Worm (Caenorhabditis elegans) whole organism, L2 larva: Measurements from ENCODE around the gene ceh-28.

Source experiments
- aly-2 ChIP-seq: fragments of 150-350 bp; optimal IDR thresholded peaks from 2 replicates; lab custom pipeline; 2014; ENCODE audit warnings: missing biosample characterization, missing genetic modification characterization
- ceh-82 ChIP-seq: fragments of 150-350 bp; optimal IDR thresholded peaks from 2 replicates; lab custom pipeline; 2014; ENCODE audit warnings: missing biosample characterization, missing genetic modification characterization
- fos-1 ChIP-seq: fragments of 150-350 bp; optimal IDR thresholded peaks from 2 replicates; lab custom pipeline; 2014; ENCODE audit warnings: missing biosample characterization, missing genetic modification characterization
- lin-11 ChIP-seq: fragments of 150-350 bp; sonication (generic microtip); optimal IDR thresholded peaks from 2 replicates; lab custom pipeline; 2014; ENCODE audit warnings: missing biosample characterization, missing genetic modification characterization, inconsistent platforms, mixed read lengths
- lin-13 ChIP-seq: fragments of 150-350 bp; optimal IDR thresholded peaks from 2 replicates; lab custom pipeline; 2014; ENCODE audit warnings: missing biosample characterization, missing genetic modification reagents, missing genetic modification characterization
- mab-5 ChIP-seq: fragments of 150-350 bp; optimal IDR thresholded peaks from 2 replicates; lab custom pipeline; 2014; ENCODE audit warnings: missing biosample characterization, missing genetic modification characterization
- nhr-129 ChIP-seq: fragments of 150-350 bp; optimal IDR thresholded peaks from 2 replicates; lab custom pipeline; 2014; ENCODE audit warnings: missing biosample characterization, missing genetic modification characterization
- sem-4 ChIP-seq: fragments of 150-350 bp; optimal IDR thresholded peaks from 2 replicates; lab custom pipeline; 2014; ENCODE audit warnings: missing biosample characterization, missing genetic modification reagents, missing genetic modification characterization
- skn-1 ChIP-seq: sonication (generic microtip); optimal IDR thresholded peaks from 2 replicates; lab custom pipeline; 2017; ENCODE audit warnings: missing biosample characterization, missing genetic modification characterization
- sma-9 ChIP-seq, 2 experiments: fragments of 150-350 bp in 1 of 2; sonication (generic microtip) in 1 of 2; optimal IDR thresholded peaks; 2 replicates each; lab custom pipeline; 2014 to 2016; ENCODE audit warnings: missing genetic modification characterization in 2 of 2, mild to moderate bottlenecking in 1 of 2, missing biosample characterization in 1 of 2, missing compliant biosample characterization in 1 of 2, missing genetic modification reagents in 1 of 2, moderate library complexity in 1 of 2
- unc-55 ChIP-seq: fragments of 150-350 bp; sonication (generic microtip); optimal IDR thresholded peaks from 3 replicates; lab custom pipeline; 2014; ENCODE audit warnings: missing biosample characterization, missing genetic modification reagents, missing genetic modification characterization
- ztf-1 ChIP-seq: fragments of 200-800 bp; sonication (Bioruptor generic); conservative IDR thresholded peaks from 2 replicates; pipeline ENCODE4 v1.3.6; 2022; ENCODE audit warnings: missing genetic modification characterization, missing compliant biosample characterization
- ztf-11 ChIP-seq: sonication (generic microtip); optimal IDR thresholded peaks from 2 replicates; lab custom pipeline; 2017; ENCODE audit warnings: missing biosample characterization, missing genetic modification characterization

ceh-28 gene

DNA sequence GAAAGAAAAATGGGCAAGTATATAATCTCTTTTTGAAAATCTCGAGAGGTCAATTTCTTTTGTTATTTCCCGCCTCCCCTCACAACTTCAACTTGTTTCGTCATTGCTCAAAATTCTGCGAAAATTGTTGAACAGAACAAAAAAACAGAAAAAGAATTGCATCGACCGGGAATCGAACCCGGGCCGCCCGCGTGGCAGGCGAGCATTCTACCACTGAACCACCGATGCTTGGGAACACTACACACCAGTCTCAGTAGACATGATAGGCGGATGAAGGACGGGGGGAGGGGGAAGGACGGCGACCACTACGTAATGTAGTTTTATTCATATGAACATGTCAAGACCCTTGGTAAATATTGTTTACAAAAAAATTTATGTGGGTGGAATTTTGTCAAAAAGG is 46.6 kb downstream of the ceh-28 start (continued):
- peak; percentile 53 for TF ChIP-seq sem-4 (tag; lab: Kevin White, UChicago)
- peak; percentile 58 for TF ChIP-seq lin-11 (tag; lab: Kevin White, UChicago)

- TF ChIP-seq ceh-82 (tag; lab: Kevin White, UChicago) (no peak), unc-55 (GFP tag; lab: Kevin White, UChicago) (no peak), aly-2 (tag; lab: Kevin White, UChicago) (no peak), ztf-11 (no peak), fos-1 (tag; lab: Kevin White, UChicago) (no peak), ztf-1 (GFP tag; lab: Robert Waterston, UW) (no peak), nhr-129 (tag; lab: Kevin White, UChicago) (no peak), skn-1 (no peak), sem-4 (tag; lab: Kevin White, UChicago) (no peak), lin-13 (no peak), mab-5 (no peak), sma-9 (GFP tag; optimal IDR thresholded peaks at IDR 0.05; lab: Kevin White, UChicago) (no peak), sma-9 (tag; optimal IDR thresholded peaks at IDR 0.05; lab: Kevin White, UChicago) (no peak)
These were observed 47.7 kb downstream of the ceh-28 start, which contains the start of gene snx-17 for ce11 chrX:13122191-13122590. Gene snx-17 (minus strand): TSS chrX:13122291.
